Fruit fly (Drosophila melanogaster) whole organism, embryonic: ENCODE data around the gene CG6695.

Experiments used
- Awh ChIP-seq: fragments of 200-800 bp; sonication (Bioruptor generic); IDR thresholded peaks from 2 replicates; pipeline ENCODE4, ENCODE4 v1.3.6; 2022; ENCODE audit warnings: missing biosample characterization, missing genetic modification characterization
- CG12104 ChIP-seq: fragments of 200-800 bp; sonication (Bioruptor generic); optimal IDR thresholded peaks from 3 replicates; lab custom pipeline; 2016; ENCODE audit warnings: missing biosample characterization, missing genetic modification characterization
- CG1233 ChIP-seq: fragments of 200-800 bp; sonication (Bioruptor generic); optimal IDR thresholded peaks from 4 replicates; lab custom pipeline; 2018; ENCODE audit warnings: missing biosample characterization, mild to moderate bottlenecking, missing genetic modification characterization
- CG13287 ChIP-seq: fragments of 200-800 bp; sonication (Bioruptor generic); IDR thresholded peaks from 2 replicates; pipeline ENCODE4 v1.3.6; 2022; ENCODE audit warnings: missing biosample characterization, missing genetic modification characterization; ENCODE audit not compliant: partially characterized antibody
- CG15514 ChIP-seq: fragments of 200-800 bp; sonication (Bioruptor generic); optimal IDR thresholded peaks from 3 replicates; lab custom pipeline; 2017; ENCODE audit warnings: missing biosample characterization, missing genetic modification characterization, mild to moderate bottlenecking, moderate library complexity, missing genetic modification reagents
- CG16863 ChIP-seq: fragments of 200-800 bp; sonication (Bioruptor generic); optimal IDR thresholded peaks from 3 replicates; lab custom pipeline; 2016; ENCODE audit warnings: missing biosample characterization, missing genetic modification characterization
- CG17385 ChIP-seq: fragments of 200-800 bp; sonication (Bioruptor generic); optimal IDR thresholded peaks from 3 replicates; lab custom pipeline; 2018; ENCODE audit warnings: missing biosample characterization, mild to moderate bottlenecking, missing genetic modification characterization
- CG17829 ChIP-seq: fragments of 200-800 bp; optimal IDR thresholded peaks from 2 replicates; lab custom pipeline; 2019; ENCODE audit warnings: missing biosample characterization, mild to moderate bottlenecking, missing genetic modification characterization, moderate library complexity
- CG2116 ChIP-seq: fragments of 200-800 bp; sonication (Bioruptor generic); optimal IDR thresholded peaks from 3 replicates; lab custom pipeline; 2018; ENCODE audit warnings: missing biosample characterization, mild to moderate bottlenecking, missing genetic modification characterization
- CG2129 ChIP-seq: fragments of 200-800 bp; sonication (Bioruptor generic); IDR thresholded peaks from 2 replicates; pipeline ENCODE4 v1.3.6; 2022; ENCODE audit warnings: missing biosample characterization, missing genetic modification characterization; ENCODE audit not compliant: partially characterized antibody
- CG2199 ChIP-seq: fragments of 200-800 bp; sonication (Bioruptor generic); IDR thresholded peaks from 3 replicates; pipeline ENCODE4 v1.3.6; 2022; ENCODE audit warnings: missing biosample characterization, missing genetic modification characterization
- CG32767 ChIP-seq: fragments of 200-800 bp; sonication (Bioruptor generic); IDR thresholded peaks from 2 replicates; pipeline ENCODE4 v1.3.6; 2022; ENCODE audit warnings: missing biosample characterization, missing genetic modification characterization
- CG34376 ChIP-seq: fragments of 200-800 bp; sonication (Bioruptor generic); optimal IDR thresholded peaks from 2 replicates; lab custom pipeline; 2018; ENCODE audit warnings: missing biosample characterization, mild to moderate bottlenecking, missing genetic modification characterization
- CG34422 ChIP-seq: fragments of 200-800 bp; sonication (Bioruptor generic); IDR thresholded peaks from 3 replicates; pipeline ENCODE4 v1.3.6; 2022; ENCODE audit warnings: missing biosample characterization, missing genetic modification characterization
- CG3838 ChIP-seq: fragments of 200-800 bp; sonication (Bioruptor generic); optimal IDR thresholded peaks from 3 replicates; lab custom pipeline; 2016; ENCODE audit warnings: missing biosample characterization, missing genetic modification characterization
- CG6683 ChIP-seq: fragments of 200-800 bp; sonication (Bioruptor generic); optimal IDR thresholded peaks from 2 replicates; lab custom pipeline; 2017; ENCODE audit warnings: missing biosample characterization, mild to moderate bottlenecking, missing genetic modification characterization, missing genetic modification reagents
- CG6854 ChIP-seq: fragments of 200-800 bp; sonication (Bioruptor generic); optimal IDR thresholded peaks from 3 replicates; lab custom pipeline; 2017; ENCODE audit warnings: missing biosample characterization, mild to moderate bottlenecking, missing genetic modification characterization
- CG7987 ChIP-seq: fragments of 200-800 bp; sonication (Bioruptor generic); optimal IDR thresholded peaks from 2 replicates; lab custom pipeline; 2018; ENCODE audit warnings: missing biosample characterization, mild to moderate bottlenecking, missing genetic modification characterization, moderate library complexity
- CG8924 ChIP-seq: fragments of 200-800 bp; optimal IDR thresholded peaks from 3 replicates; lab custom pipeline; 2019; ENCODE audit warnings: missing biosample characterization, mild to moderate bottlenecking, missing genetic modification characterization, moderate library complexity
- Dfd ChIP-seq, 2 experiments: fragments of >200 bp; optimal IDR thresholded peaks; 2 replicates each; lab custom pipeline; 2017; ENCODE audit warnings: missing biosample characterization in 2 of 2, missing genetic modification characterization in 2 of 2
- Dref ChIP-seq: fragments of 200-800 bp; sonication (Bioruptor generic); IDR thresholded peaks from 2 replicates; pipeline ENCODE4 v1.3.6; 2022; ENCODE audit warnings: missing biosample characterization, missing genetic modification characterization
- Ets97D ChIP-seq: fragments of 200-800 bp; sonication (Bioruptor generic); optimal IDR thresholded peaks from 3 replicates; lab custom pipeline; 2016; ENCODE audit warnings: missing biosample characterization, missing genetic modification characterization
- GATAe ChIP-seq: fragments of 200-800 bp; sonication (Bioruptor generic); conservative IDR thresholded peaks from 2 replicates; pipeline ENCODE4 v1.3.6; 2022; ENCODE audit warnings: missing biosample characterization, missing genetic modification characterization
- HLH54F ChIP-seq: fragments of 200-800 bp; sonication (Bioruptor generic); optimal IDR thresholded peaks from 3 replicates; lab custom pipeline; 2016; ENCODE audit warnings: missing biosample characterization, missing genetic modification characterization
- Hmx ChIP-seq: fragments of 200-800 bp; sonication (Bioruptor generic); optimal IDR thresholded peaks from 2 replicates; lab custom pipeline; 2016; ENCODE audit warnings: missing biosample characterization, missing genetic modification characterization
- Max ChIP-seq: fragments of 200-800 bp; sonication (Bioruptor generic); optimal IDR thresholded peaks from 2 replicates; lab custom pipeline; 2016; ENCODE audit warnings: missing biosample characterization, mild to moderate bottlenecking, missing genetic modification characterization
- NC2β ChIP-seq: fragments of 200-800 bp; sonication (Bioruptor generic); optimal IDR thresholded peaks from 2 replicates; lab custom pipeline; 2016; ENCODE audit warnings: missing biosample characterization, missing genetic modification characterization
- Nf-YB ChIP-seq: fragments of 200-800 bp; sonication (Bioruptor generic); optimal IDR thresholded peaks from 3 replicates; lab custom pipeline; 2019; ENCODE audit warnings: missing biosample characterization, mild to moderate bottlenecking, missing genetic modification characterization, moderate library complexity
- Pdp1 ChIP-seq, 2 experiments: fragments of 200-800 bp; sonication (Bioruptor generic); optimal IDR thresholded peaks; 3 replicates each; lab custom pipeline; 2016; ENCODE audit warnings: missing biosample characterization in 2 of 2, missing genetic modification characterization in 2 of 2, mild to moderate bottlenecking in 1 of 2, moderate library complexity in 1 of 2
- Rfx ChIP-seq: fragments of 200-800 bp; sonication (Bioruptor generic); IDR thresholded peaks from 2 replicates; pipeline ENCODE4 v1.3.6; 2022; ENCODE audit warnings: missing biosample characterization, missing genetic modification characterization
- Sry-δ ChIP-seq: fragments of 200-800 bp; sonication (Bioruptor generic); optimal IDR thresholded peaks from 2 replicates; lab custom pipeline; 2016; ENCODE audit warnings: missing biosample characterization, missing genetic modification characterization
- YL-1 ChIP-seq: fragments of 200-800 bp; sonication (Bioruptor generic); optimal IDR thresholded peaks from 3 replicates; lab custom pipeline; 2017; ENCODE audit warnings: missing biosample characterization, mild to moderate bottlenecking, missing genetic modification characterization
- bigmax ChIP-seq: fragments of 200-800 bp; sonication (Bioruptor generic); optimal IDR thresholded peaks from 2 replicates; lab custom pipeline; 2018; ENCODE audit warnings: missing biosample characterization, mild to moderate bottlenecking, missing genetic modification characterization
- crol ChIP-seq: fragments of 200-800 bp; sonication (Bioruptor generic); IDR thresholded peaks from 2 replicates; pipeline ENCODE4 v1.3.6; 2022; ENCODE audit warnings: missing biosample characterization, missing genetic modification characterization
- exex ChIP-seq: fragments of 200-800 bp; sonication (Bioruptor generic); optimal IDR thresholded peaks from 4 replicates; lab custom pipeline; 2018; ENCODE audit warnings: missing biosample characterization, mild to moderate bottlenecking, missing genetic modification characterization, moderate library complexity
- fd102C ChIP-seq: fragments of 200-800 bp; sonication (Bioruptor generic); optimal IDR thresholded peaks from 2 replicates; lab custom pipeline; 2018; ENCODE audit warnings: missing biosample characterization, mild to moderate bottlenecking, missing genetic modification characterization, moderate library complexity
- fd3F ChIP-seq: fragments of 200-800 bp; sonication (Bioruptor generic); optimal IDR thresholded peaks from 2 replicates; lab custom pipeline; 2018; ENCODE audit warnings: missing biosample characterization, mild to moderate bottlenecking, missing genetic modification characterization, moderate library complexity
- ind ChIP-seq: fragments of 200-800 bp; sonication (Bioruptor generic); optimal IDR thresholded peaks from 3 replicates; lab custom pipeline; 2016; ENCODE audit warnings: missing biosample characterization, missing genetic modification characterization
- insv ChIP-seq, 2 experiments: fragments of 200-800 bp; sonication (Bioruptor generic); optimal IDR thresholded peaks; 3 replicates each; lab custom pipeline; 2016 to 2018; ENCODE audit warnings: missing biosample characterization in 2 of 2, missing genetic modification characterization in 2 of 2
- kah ChIP-seq: fragments of 200-800 bp; sonication (Bioruptor generic); optimal IDR thresholded peaks from 2 replicates; lab custom pipeline; 2018; ENCODE audit warnings: missing biosample characterization, mild to moderate bottlenecking, missing genetic modification characterization
- kay ChIP-seq: fragments of 200-800 bp; sonication (Bioruptor generic); optimal IDR thresholded peaks from 2 replicates; lab custom pipeline; 2016; ENCODE audit warnings: missing biosample characterization, missing genetic modification characterization
- lmd ChIP-seq: fragments of 200-800 bp; sonication (Bioruptor generic); IDR thresholded peaks from 2 replicates; pipeline ENCODE4 v1.3.6; 2022; ENCODE audit warnings: missing biosample characterization, missing genetic modification characterization
- mld ChIP-seq: fragments of 200-800 bp; sonication (Bioruptor generic); IDR thresholded peaks from 3 replicates; pipeline ENCODE4 v1.3.6; 2022; ENCODE audit warnings: missing biosample characterization, missing genetic modification characterization; ENCODE audit not compliant: partially characterized antibody
- nmo ChIP-seq: fragments of 200-800 bp; sonication (Bioruptor generic); optimal IDR thresholded peaks from 2 replicates; lab custom pipeline; 2018; ENCODE audit warnings: missing biosample characterization, mild to moderate bottlenecking, missing genetic modification characterization, moderate library complexity
- rib ChIP-seq: fragments of 200-800 bp; sonication (Bioruptor generic); IDR thresholded peaks from 2 replicates; pipeline ENCODE4 v1.3.6; 2022; ENCODE audit warnings: missing biosample characterization, missing genetic modification characterization
- slbo ChIP-seq: fragments of 200-800 bp; sonication (Bioruptor generic); IDR thresholded peaks from 2 replicates; pipeline ENCODE4 v1.3.6; 2022; ENCODE audit warnings: missing biosample characterization, missing genetic modification characterization
- ssp ChIP-seq: fragments of 200-800 bp; sonication (Bioruptor generic); IDR thresholded peaks from 2 replicates; pipeline ENCODE4 v1.3.6; 2022; ENCODE audit warnings: missing biosample characterization, missing genetic modification characterization
- vvl ChIP-seq: fragments of 200-800 bp; sonication (Bioruptor generic); IDR thresholded peaks from 2 replicates; pipeline ENCODE4 v1.3.6; 2022; ENCODE audit warnings: missing biosample characterization, missing genetic modification characterization

The CG6695 gene

DNA sequence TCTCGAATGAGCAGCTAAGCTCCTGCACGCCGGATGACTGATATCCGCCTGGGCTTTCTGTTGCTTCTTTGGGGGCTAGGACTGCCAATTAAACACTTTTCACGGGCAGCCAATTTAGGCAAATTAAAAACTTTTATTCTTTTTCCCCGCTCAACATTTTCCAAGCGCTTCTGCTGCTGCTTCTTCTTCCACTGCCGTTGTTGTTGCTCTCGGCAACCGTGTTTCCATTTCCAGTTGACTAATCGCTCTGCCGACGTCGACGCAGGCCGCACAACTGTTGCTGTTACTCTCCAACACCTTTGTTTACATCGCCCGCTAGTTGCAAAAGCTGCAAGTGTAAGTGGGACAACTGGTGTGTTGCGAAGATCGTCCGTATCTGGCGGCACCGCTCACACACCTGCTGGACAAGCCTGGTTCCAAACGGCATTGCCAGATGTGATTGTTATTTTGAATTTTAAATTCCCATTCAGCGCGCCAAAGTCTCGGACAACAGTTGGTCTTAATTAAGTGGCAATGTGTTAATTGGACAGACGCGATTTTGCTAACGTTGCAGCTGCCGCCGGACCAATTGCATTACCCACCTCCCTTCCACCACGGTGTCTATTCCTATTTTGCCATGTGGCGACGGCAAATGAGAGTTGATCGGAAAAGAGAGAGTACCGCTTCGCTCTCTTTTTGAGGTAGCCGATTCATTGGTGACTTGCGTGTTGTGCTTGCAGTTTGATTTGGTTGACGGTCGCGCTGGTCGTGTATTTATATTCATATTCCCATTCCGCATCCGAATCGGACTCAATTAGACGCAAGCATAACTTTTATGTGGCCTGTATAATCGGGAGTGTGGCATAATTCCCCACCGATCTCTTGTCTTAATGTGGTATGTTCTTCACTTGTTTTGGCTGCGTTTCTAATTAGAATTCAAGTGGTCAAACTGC is 24.8 kb upstream of the CG6695 start, which contains the start of gene Wsck (continued):
- TF ChIP-seq Awh: peak; percentile 24; the same call in 1 of the 2 replicates
- TF ChIP-seq Dref (GFP tag; lab: Robert Waterston, UW): 0 out of 2 replicates have a peak, but pooled peaks have one; percentile 24
- peak; percentile 22 for TF ChIP-seq CG7987
- TF ChIP-seq Sry-δ (GFP tag; lab: Kevin White, UChicago): peak; percentile 5
- no peak for TF ChIP-seq lmd
- peak; percentile 65; the same call in 1 of the 2 replicates for TF ChIP-seq vvl (GFP tag; lab: Robert Waterston, UW)
- TF ChIP-seq CG8924 (tag; lab: Kevin White, UChicago): peak; percentile 30
- TF ChIP-seq Rfx (GFP tag; lab: Robert Waterston, UW): peak; percentile 34; the same call in 1 of the 2 replicates
- TF ChIP-seq CG17385 (GFP tag; lab: Kevin White, UChicago): peak; percentile 91
- TF ChIP-seq CG2199 (GFP tag; lab: Robert Waterston, UW): peak; percentile 72; the same call in 1 of the 3 replicates
- TF ChIP-seq crol: no peak
- peak; percentile 26; the same call in 1 of the 3 replicates for TF ChIP-seq mld (GFP tag; lab: Robert Waterston, UW)
- TF ChIP-seq ind (GFP tag; lab: Kevin White, UChicago): no peak
- peak; percentile 9 for TF ChIP-seq CG1233 (GFP tag; lab: Kevin White, UChicago)
- peak; percentile 40 for TF ChIP-seq CG2116 (GFP tag; lab: Kevin White, UChicago)
- TF ChIP-seq CG6683 (GFP tag; lab: Kevin White, UChicago): no peak
- no peak for TF ChIP-seq Dfd (GFP tag; optimal IDR thresholded peaks at IDR 0.05; lab: Kevin White, UChicago)
- TF ChIP-seq insv (GFP tag; optimal IDR thresholded peaks at IDR 0.05; lab: Kevin White, UChicago): peak in 1 of 2 experiments; percentile 89
- peak; percentile 56 for TF ChIP-seq CG15514 (GFP tag; lab: Kevin White, UChicago)
- TF ChIP-seq Ets97D (GFP tag; lab: Kevin White, UChicago): peak; percentile 2
- peak; percentile 27 for TF ChIP-seq nmo (GFP tag; lab: Kevin White, UChicago)
- TF ChIP-seq exex (tag; lab: Kevin White, UChicago): no peak
- no peak for TF ChIP-seq GATAe (GFP tag; lab: Robert Waterston, UW)
- no peak for TF ChIP-seq CG16863 (GFP tag; lab: Kevin White, UChicago)
- peak; percentile 62 for TF ChIP-seq kah (GFP tag; lab: Kevin White, UChicago)
- peak; percentile 18 for TF ChIP-seq CG34376 (GFP tag; lab: Kevin White, UChicago)
- peak; percentile 7 for TF ChIP-seq CG6854 (GFP tag; lab: Kevin White, UChicago)
- no peak for TF ChIP-seq fd3F (GFP tag; lab: Kevin White, UChicago)
- no peak for TF ChIP-seq ssp (GFP tag; lab: Robert Waterston, UW)
- TF ChIP-seq CG12104 (GFP tag; lab: Kevin White, UChicago): no peak
- peak; percentile 67 for TF ChIP-seq CG3838 (GFP tag; lab: Kevin White, UChicago)
- TF ChIP-seq YL-1 (GFP tag; lab: Kevin White, UChicago): peak; percentile 87
- peak; percentile 36; the same call in 1 of the 2 replicates for TF ChIP-seq CG13287 (GFP tag; lab: Robert Waterston, UW)
- no peak for TF ChIP-seq CG2129 (GFP tag; lab: Robert Waterston, UW)
- TF ChIP-seq CG32767 (GFP tag; lab: Robert Waterston, UW): 0 out of 2 replicates have a peak, but pooled peaks have one; percentile 25
- TF ChIP-seq HLH54F (GFP tag; lab: Kevin White, UChicago): no peak
- peak; percentile 53 for TF ChIP-seq Nf-YB (GFP tag; lab: Kevin White, UChicago)
- TF ChIP-seq Max: peak; percentile 23
- peak; percentile 89 for TF ChIP-seq kay (GFP tag; lab: Kevin White, UChicago)
- peak; percentile 73; the same call in 2 of the 3 replicates for TF ChIP-seq CG34422 (GFP tag; lab: Robert Waterston, UW)
- peak; percentile 20 for TF ChIP-seq NC2β (GFP tag; lab: Kevin White, UChicago)
- peak; percentile 21 for TF ChIP-seq CG17829
- TF ChIP-seq slbo (GFP tag; lab: Robert Waterston, UW): 0 out of 2 replicates have a peak, but pooled peaks have one; percentile 11
- TF ChIP-seq fd102C (GFP tag; lab: Kevin White, UChicago): no peak
- peak in 1 of 2 experiments; percentile 20 for TF ChIP-seq Pdp1 (GFP tag; optimal IDR thresholded peaks at IDR 0.05; lab: Kevin White, UChicago)
- TF ChIP-seq rib (GFP tag; lab: Robert Waterston, UW): no peak
- TF ChIP-seq bigmax (GFP tag; lab: Kevin White, UChicago): no peak
- no peak for TF ChIP-seq Hmx
